Fruit fly (Drosophila melanogaster): Measurements from ENCODE around the gene P5cr.
A peak's percentile ranks its signal among the peaks of the same experiment; 100 is the strongest.

- TF ChIP-seq CG32121 (GFP tag; IDR thresholded peaks at IDR 0.05) (no peak), CG12605 (GFP tag; IDR thresholded peaks at IDR 0.05) (no peak), EcR (GFP tag; optimal IDR thresholded peaks at IDR 0.05) (no peak), CG14655 (GFP tag; optimal IDR thresholded peaks at IDR 0.05) (peak; percentile 80), CG4496 (GFP tag; IDR thresholded peaks at IDR 0.05) (no peak), Pif1A (GFP tag; optimal IDR thresholded peaks at IDR 0.05) (peak; percentile 21), CG17806 (tag; optimal IDR thresholded peaks at IDR 0.05) (peak; percentile 40), CG34367 (tag; optimal IDR thresholded peaks at IDR 0.05) (peak; percentile 37), Pif1B (GFP tag; optimal IDR thresholded peaks at IDR 0.05) (no peak), gl (tag; optimal IDR thresholded peaks at IDR 0.05) (no peak), Ets98B (GFP tag; IDR thresholded peaks at IDR 0.05) (no peak), CG10348 (GFP tag; IDR thresholded peaks at IDR 0.05) (no peak)
Measured at dm6 chr3R:19070222-19070949, 41.7 kb downstream of the P5cr start.
